Worm (Caenorhabditis elegans) whole organism, early embryonic: ENCODE data around the gene moe-3.

Experiments
- B0310.2 ChIP-seq: sonication (generic microtip); optimal IDR thresholded peaks from 2 replicates; lab custom pipeline; 2016; ENCODE audit warnings: mild to moderate bottlenecking, missing genetic modification characterization, missing compliant biosample characterization
- F13C5.2 ChIP-seq: sonication (generic microtip); optimal IDR thresholded peaks from 2 replicates; lab custom pipeline; 2017; ENCODE audit warnings: mild to moderate bottlenecking, missing genetic modification characterization, inconsistent platforms, missing compliant biosample characterization
- aly-1 ChIP-seq: sonication (generic microtip); optimal IDR thresholded peaks from 2 replicates; lab custom pipeline; 2016; ENCODE audit warnings: missing genetic modification characterization, missing compliant biosample characterization
- ama-1 ChIP-seq: fragments of 150-350 bp; optimal IDR thresholded peaks from 2 replicates; lab custom pipeline; 2014
- ceh-13 ChIP-seq: fragments of 200-800 bp; sonication (Bioruptor generic); optimal IDR thresholded peaks from 2 replicates; lab custom pipeline; 2018; ENCODE audit warnings: mild to moderate bottlenecking, missing genetic modification characterization, missing compliant biosample characterization
- ceh-36 ChIP-seq: sonication (generic microtip); optimal IDR thresholded peaks from 2 replicates; lab custom pipeline; 2016; ENCODE audit warnings: missing genetic modification characterization, inconsistent platforms, missing compliant biosample characterization
- ets-7 ChIP-seq: sonication (generic microtip); optimal IDR thresholded peaks from 2 replicates; lab custom pipeline; 2016; ENCODE audit warnings: missing genotype, missing genetic modification characterization, missing compliant biosample characterization
- flt-1 ChIP-seq: fragments of 200-800 bp; sonication (Bioruptor generic); IDR thresholded peaks from 2 replicates; pipeline ENCODE4 v1.3.6; 2022; ENCODE audit warnings: missing genetic modification characterization, missing compliant biosample characterization
- hmbx-1 ChIP-seq: sonication (generic microtip); optimal IDR thresholded peaks from 2 replicates; lab custom pipeline; 2016; ENCODE audit warnings: mild to moderate bottlenecking, missing genetic modification characterization, missing compliant biosample characterization
- hmg-4 ChIP-seq: fragments of 200-800 bp; sonication (Bioruptor generic); optimal IDR thresholded peaks from 2 replicates; lab custom pipeline; 2018; ENCODE audit warnings: mild to moderate bottlenecking, missing genetic modification characterization, missing compliant biosample characterization
- hnd-1 ChIP-seq: sonication (generic microtip); optimal IDR thresholded peaks from 2 replicates; lab custom pipeline; 2016; ENCODE audit warnings: missing genetic modification characterization, missing compliant biosample characterization
- pes-1 ChIP-seq: fragments of 200-800 bp; sonication (Bioruptor generic); IDR thresholded peaks from 2 replicates; pipeline ENCODE4 v1.3.6; 2022; ENCODE audit warnings: missing genetic modification reagents, missing genetic modification characterization, missing compliant biosample characterization
- scrt-1 ChIP-seq: fragments of 200-800 bp; sonication (Bioruptor generic); IDR thresholded peaks from 2 replicates; pipeline ENCODE4 v1.3.6; 2022; ENCODE audit warnings: missing genetic modification characterization, missing compliant biosample characterization
- sea-1 ChIP-seq: fragments of 200-800 bp; sonication (Bioruptor generic); conservative IDR thresholded peaks from 2 replicates; pipeline ENCODE4 v1.3.6; 2022; ENCODE audit warnings: missing genetic modification characterization, missing compliant biosample characterization
- tbx-11 ChIP-seq: fragments of 200-800 bp; sonication (Bioruptor generic); IDR thresholded peaks from 2 replicates; pipeline ENCODE4 v1.3.6; 2022; ENCODE audit warnings: missing genetic modification characterization, missing compliant biosample characterization
- tbx-37 ChIP-seq: fragments of 200-800 bp; sonication (Bioruptor generic); conservative IDR thresholded peaks from 2 replicates; pipeline ENCODE4 v1.3.6; 2022; ENCODE audit warnings: missing genetic modification reagents, missing genetic modification characterization, missing compliant biosample characterization
- tra-4 ChIP-seq: sonication (generic microtip); optimal IDR thresholded peaks from 2 replicates; lab custom pipeline; 2017; ENCODE audit warnings: missing genetic modification characterization, missing compliant biosample characterization

Gene moe-3

DNA sequence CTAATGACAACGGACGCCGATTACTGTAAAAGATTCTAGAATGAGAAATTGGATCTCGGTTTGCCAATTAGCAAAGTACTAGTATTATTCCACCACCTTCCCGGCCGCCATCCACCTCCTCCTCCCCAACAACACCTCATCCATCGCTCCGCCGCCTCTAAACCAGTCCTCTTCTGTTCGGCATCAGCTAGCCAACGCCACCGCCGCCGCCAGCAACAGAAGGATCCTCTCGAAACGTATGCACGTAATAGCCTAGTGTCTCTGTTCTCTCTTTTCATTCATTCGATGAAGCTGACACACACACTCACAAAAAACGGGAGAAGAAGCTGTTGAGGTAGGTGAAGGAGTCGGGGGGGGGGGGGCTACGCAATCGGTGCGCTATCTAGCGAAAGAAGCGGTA is 5.2 kb upstream of the moe-3 start:
- TF ChIP-seq ceh-36 (tag; lab: Kevin White, UChicago) (no peak), aly-1 (tag; lab: Kevin White, UChicago) (no peak), F13C5.2 (tag; lab: Kevin White, UChicago) (no peak), ceh-13 (GFP tag; lab: Kevin White, UChicago) (no peak), pes-1 (GFP tag; lab: Robert Waterston, UW) (no peak), tra-4 (tag; lab: Kevin White, UChicago) (no peak)

DNA sequence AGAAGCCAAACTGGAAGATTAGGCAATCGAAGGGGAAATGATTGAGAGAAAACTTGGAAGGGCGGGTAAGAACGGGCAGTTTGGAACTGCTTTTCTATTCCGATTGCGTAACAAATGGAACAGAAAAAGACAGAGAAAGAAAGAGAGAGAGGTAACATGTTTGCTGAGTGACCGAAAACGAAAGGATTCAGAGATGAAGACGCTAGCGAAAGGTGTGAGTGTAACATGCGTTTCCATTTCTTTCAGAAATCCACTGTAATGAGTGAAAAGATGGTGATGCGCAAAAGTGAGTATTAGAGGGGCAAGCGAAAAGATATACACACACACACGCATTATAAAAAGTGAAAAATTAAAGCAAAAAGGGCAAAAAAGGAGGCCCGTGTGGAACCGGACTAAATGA is 2.0 kb upstream of the moe-3 start:
- TF ChIP-seq F13C5.2 (tag; lab: Kevin White, UChicago), result no peak
- no peak for TF ChIP-seq tra-4 (tag; lab: Kevin White, UChicago)

DNA sequence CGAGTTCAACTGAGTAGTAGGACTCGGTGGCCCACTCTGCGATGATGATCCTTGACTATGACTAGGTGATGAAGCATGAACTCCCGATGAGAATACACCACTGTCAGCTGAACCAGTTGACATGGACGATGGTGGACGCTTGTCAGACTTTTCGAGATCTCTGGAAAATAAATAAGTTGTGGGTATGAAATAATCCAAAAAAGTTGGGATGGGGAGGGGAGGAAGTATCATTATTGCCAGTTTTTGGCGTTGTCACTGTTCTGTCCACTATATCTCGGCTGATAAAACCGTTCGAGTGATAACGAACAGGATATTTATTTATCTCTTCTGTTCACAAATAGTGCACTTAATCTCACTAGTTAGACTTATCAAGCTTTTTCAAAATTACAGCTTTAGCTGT is 1.5 kb downstream of the moe-3 start:
- TF ChIP-seq B0310.2, result no peak
- no peak for TF ChIP-seq hmbx-1 (tag; lab: Kevin White, UChicago)
- no peak for TF ChIP-seq tbx-37 (GFP tag; lab: Robert Waterston, UW)
- TF ChIP-seq tra-4 (tag; lab: Kevin White, UChicago), result no peak
- TF ChIP-seq ets-7 (tag; lab: Kevin White, UChicago), result no peak
- TF ChIP-seq ceh-13 (GFP tag; lab: Kevin White, UChicago), result no peak
- no peak for TF ChIP-seq tbx-11 (GFP tag; lab: Robert Waterston, UW)
- no peak for TF ChIP-seq hmg-4 (GFP tag; lab: Kevin White, UChicago)
- TF ChIP-seq pes-1 (GFP tag; lab: Robert Waterston, UW), result no peak
- TF ChIP-seq F13C5.2 (tag; lab: Kevin White, UChicago), result no peak
- TF ChIP-seq sea-1 (GFP tag; lab: Robert Waterston, UW), result no peak

DNA sequence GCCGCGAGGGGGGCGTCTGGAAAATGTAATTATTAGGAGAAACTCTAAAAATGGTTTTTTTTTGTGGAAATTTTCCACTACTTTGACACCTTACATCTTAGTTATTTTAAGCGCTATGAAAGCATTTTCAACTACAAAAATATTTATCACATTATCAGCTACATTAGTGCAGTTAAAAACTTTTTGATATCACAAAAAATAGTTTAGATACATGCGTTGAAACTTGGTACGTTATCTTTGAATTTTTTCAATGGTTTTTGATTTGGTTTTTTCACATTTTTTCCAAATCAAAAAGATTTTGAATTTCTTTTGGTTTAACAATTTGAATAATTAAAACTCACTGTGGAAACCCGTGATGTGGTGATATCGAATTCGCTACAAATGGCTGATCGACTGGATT is 2.5 kb downstream of the moe-3 start:
- no peak for TF ChIP-seq hmg-4 (GFP tag; lab: Kevin White, UChicago)
- TF ChIP-seq ceh-36 (tag; lab: Kevin White, UChicago), result no peak
- no peak for TF ChIP-seq hmbx-1 (tag; lab: Kevin White, UChicago)
- TF ChIP-seq pes-1 (GFP tag; lab: Robert Waterston, UW), result no peak
- TF ChIP-seq scrt-1 (GFP tag; lab: Robert Waterston, UW), result no peak
- TF ChIP-seq aly-1 (tag; lab: Kevin White, UChicago), result no peak
- no peak for TF ChIP-seq tbx-37 (GFP tag; lab: Robert Waterston, UW)
- TF ChIP-seq tra-4 (tag; lab: Kevin White, UChicago), result no peak
- no peak for TF ChIP-seq sea-1 (GFP tag; lab: Robert Waterston, UW)
- TF ChIP-seq B0310.2, result no peak
- no peak for TF ChIP-seq F13C5.2 (tag; lab: Kevin White, UChicago)
- TF ChIP-seq ama-1 (lab: Kevin White, UChicago), result no peak
- TF ChIP-seq tbx-11 (GFP tag; lab: Robert Waterston, UW), result no peak
- no peak for TF ChIP-seq ceh-13 (GFP tag; lab: Kevin White, UChicago)
- no peak for TF ChIP-seq flt-1 (GFP tag; lab: Robert Waterston, UW)
- no peak for TF ChIP-seq ets-7 (tag; lab: Kevin White, UChicago)
- TF ChIP-seq hnd-1 (tag; lab: Kevin White, UChicago), result no peak

DNA sequence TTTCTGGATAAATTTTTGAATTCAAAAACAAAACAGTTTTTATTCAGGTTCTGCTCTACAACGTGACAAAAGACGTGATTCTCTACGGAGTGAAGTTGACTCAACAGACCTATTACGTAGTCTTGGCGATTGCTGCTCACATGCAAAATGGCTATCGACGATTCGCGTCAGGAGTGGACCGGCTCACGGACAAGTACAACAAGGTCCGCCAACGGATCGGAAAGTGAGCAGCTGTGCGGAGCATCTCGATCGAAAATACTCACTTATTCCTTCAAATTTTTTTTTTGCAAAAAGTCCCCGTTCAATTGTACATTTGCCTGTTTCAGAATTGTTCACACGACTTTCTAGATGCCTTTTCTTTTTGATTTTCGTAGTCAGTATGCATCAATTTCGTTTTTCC is 5.7 kb downstream of the moe-3 start:
- TF ChIP-seq aly-1 (tag; lab: Kevin White, UChicago) (no peak), ceh-13 (GFP tag; lab: Kevin White, UChicago) (no peak), ceh-36 (tag; lab: Kevin White, UChicago) (no peak), tra-4 (tag; lab: Kevin White, UChicago) (no peak), hmbx-1 (tag; lab: Kevin White, UChicago) (no peak), tbx-37 (GFP tag; lab: Robert Waterston, UW) (no peak), pes-1 (GFP tag; lab: Robert Waterston, UW) (no peak), hnd-1 (tag; lab: Kevin White, UChicago) (no peak), scrt-1 (GFP tag; lab: Robert Waterston, UW) (no peak), ama-1 (lab: Kevin White, UChicago) (no peak), sea-1 (GFP tag; lab: Robert Waterston, UW) (no peak), tbx-11 (GFP tag; lab: Robert Waterston, UW) (no peak), ets-7 (tag; lab: Kevin White, UChicago) (no peak), flt-1 (GFP tag; lab: Robert Waterston, UW) (no peak), F13C5.2 (tag; lab: Kevin White, UChicago) (no peak), hmg-4 (GFP tag; lab: Kevin White, UChicago) (no peak), B0310.2 (no peak)

DNA sequence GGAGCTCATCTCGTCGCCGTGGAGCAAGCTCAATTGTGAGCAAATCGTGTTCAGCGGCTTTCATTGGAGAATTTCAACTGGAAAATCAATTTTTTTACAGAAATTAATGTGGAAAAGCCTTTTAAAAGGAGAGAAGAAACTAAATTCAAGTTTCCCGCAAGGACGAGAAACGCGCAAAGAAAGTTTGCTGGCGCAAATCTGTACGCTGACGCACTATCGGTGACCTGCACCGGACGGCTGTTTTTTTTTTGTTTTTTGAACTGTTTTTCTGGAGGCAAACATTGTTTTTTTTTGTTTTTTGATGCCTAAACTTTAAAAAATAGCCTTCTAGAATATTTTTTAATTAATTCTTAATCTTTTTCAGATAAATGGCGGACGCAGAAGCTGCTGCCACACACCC is 8.6 kb downstream of the moe-3 start, which contains the start of the genes hpr-17 and F32A11.1:
Gene hpr-17 (minus strand): TSS at position 77 of the 400 bp plus-strand sequence.
Gene F32A11.1 (plus strand): TSS at position 359 of the 400 bp plus-strand sequence.
- no peak for TF ChIP-seq hmbx-1 (tag; lab: Kevin White, UChicago)
- no peak for TF ChIP-seq sea-1 (GFP tag; lab: Robert Waterston, UW)
- no peak for TF ChIP-seq flt-1 (GFP tag; lab: Robert Waterston, UW)
- no peak for TF ChIP-seq ets-7 (tag; lab: Kevin White, UChicago)
- TF ChIP-seq pes-1 (GFP tag; lab: Robert Waterston, UW), result 0 out of 2 replicates have a peak, but pooled peaks have one; percentile 23

DNA sequence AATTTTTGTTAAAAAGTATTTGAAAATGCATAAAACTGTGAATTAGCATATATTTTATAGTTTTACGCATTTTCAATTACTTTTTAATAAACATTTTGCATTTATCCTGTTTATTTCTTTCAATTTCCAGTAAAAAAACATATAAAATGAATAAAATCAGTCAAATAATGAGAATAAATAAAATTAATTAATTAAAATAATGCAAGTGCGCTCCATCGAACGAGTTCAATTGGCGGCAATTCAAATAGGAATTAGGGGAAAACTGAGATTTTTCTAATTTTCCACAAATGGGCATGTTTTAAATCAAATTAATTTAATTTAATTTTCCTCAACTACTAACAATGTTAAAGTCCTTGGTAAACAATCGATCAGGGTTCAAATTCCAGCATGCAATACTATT is 9.5 kb downstream of the moe-3 start:
- TF ChIP-seq hmg-4 (GFP tag; lab: Kevin White, UChicago) (no peak), hnd-1 (tag; lab: Kevin White, UChicago) (no peak), hmbx-1 (tag; lab: Kevin White, UChicago) (no peak), tbx-37 (GFP tag; lab: Robert Waterston, UW) (no peak), ceh-36 (tag; lab: Kevin White, UChicago) (no peak), tbx-11 (GFP tag; lab: Robert Waterston, UW) (no peak), pes-1 (GFP tag; lab: Robert Waterston, UW) (no peak), scrt-1 (GFP tag; lab: Robert Waterston, UW) (no peak), flt-1 (GFP tag; lab: Robert Waterston, UW) (no peak), B0310.2 (no peak)
